Worm (Caenorhabditis elegans): ENCODE data around the gene ceh-31.

ceh-31 gene

ce11 chrX:3099832-3100231, 29.6 kb upstream of the ceh-31 start, which contains the start of gene sec-3:
Gene sec-3, minus strand, starts transcription at chrX:3099852.
- TF ChIP-seq fkh-6 (tag; optimal IDR thresholded peaks at IDR 0.05) (peak; percentile 6), K09A11.1 (tag; optimal IDR thresholded peaks at IDR 0.05; ENCODE audit: insufficient read depth) (no peak), ama-1 (optimal IDR thresholded peaks at IDR 0.05) (no peak), pag-3 (tag; optimal IDR thresholded peaks at IDR 0.05; ENCODE audit: borderline replicate concordance) (no peak), sox-2 (GFP tag; IDR thresholded peaks at IDR 0.05) (peak; percentile 42; the same call in 1 of the 2 replicates), ceh-18 (tag; optimal IDR thresholded peaks at IDR 0.05) (peak; percentile 67), unc-55 (GFP tag; optimal IDR thresholded peaks at IDR 0.05) (peak; percentile 7), C38D4.7 (GFP tag; optimal IDR thresholded peaks at IDR 0.05) (peak; percentile 48), ceh-19 (GFP tag; optimal IDR thresholded peaks at IDR 0.05) (peak; percentile 69), ets-4 (tag; optimal IDR thresholded peaks at IDR 0.05) (peak; percentile 27), unc-3 (GFP tag; conservative IDR thresholded peaks at IDR 0.05) (no peak), unc-3 (tag; optimal IDR thresholded peaks at IDR 0.05) (peak; percentile 38), hlh-15 (tag; optimal IDR thresholded peaks at IDR 0.05) (no peak), dve-1 (tag; optimal IDR thresholded peaks at IDR 0.05) (peak; percentile 29), nhr-232 (tag; optimal IDR thresholded peaks at IDR 0.05) (no peak), elt-4 (tag; optimal IDR thresholded peaks at IDR 0.05) (no peak), sdc-2 (tag; optimal IDR thresholded peaks at IDR 0.05) (peak; percentile 77), hlh-13 (GFP tag; optimal IDR thresholded peaks at IDR 0.05) (no peak), pax-1 (tag; optimal IDR thresholded peaks at IDR 0.05) (no peak), npax-4 (tag; optimal IDR thresholded peaks at IDR 0.05) (no peak), tbx-7 (tag; optimal IDR thresholded peaks at IDR 0.05) (no peak), fax-1 (tag; optimal IDR thresholded peaks at IDR 0.05) (peak; percentile 18), unc-42 (tag; optimal IDR thresholded peaks at IDR 0.05) (peak; percentile 64), mec-3 (tag; optimal IDR thresholded peaks at IDR 0.05; ENCODE audit: borderline replicate concordance) (no peak), elt-2 (tag; optimal IDR thresholded peaks at IDR 0.05) (peak; percentile 63), pros-1 (tag; optimal IDR thresholded peaks at IDR 0.05) (no peak), ceh-22 (tag; optimal IDR thresholded peaks at IDR 0.05) (no peak), Y22D7AL.16 (tag; optimal IDR thresholded peaks at IDR 0.05) (peak; percentile 43), ceh-34 (tag; optimal IDR thresholded peaks at IDR 0.05) (peak; percentile 76), hlh-8 (tag; optimal IDR thresholded peaks at IDR 0.05) (peak; percentile 46), pqm-1 (tag; optimal IDR thresholded peaks at IDR 0.05) (no peak), dmd-4 (tag; optimal IDR thresholded peaks at IDR 0.05; ENCODE audit: borderline replicate concordance) (peak; percentile 21), ceh-14 (tag; optimal IDR thresholded peaks at IDR 0.05) (peak; percentile 53), nhr-11 (tag; optimal IDR thresholded peaks at IDR 0.05) (no peak), rnt-1 (tag; optimal IDR thresholded peaks at IDR 0.05) (peak; percentile 43), ttx-3 (tag; optimal IDR thresholded peaks at IDR 0.05) (no peak), gmeb-2 (tag; optimal IDR thresholded peaks at IDR 0.05) (peak; percentile 37), madf-2 (tag; optimal IDR thresholded peaks at IDR 0.05) (peak; percentile 53), unc-86 (tag; optimal IDR thresholded peaks at IDR 0.05) (peak; percentile 47), ceh-31 (tag; optimal IDR thresholded peaks at IDR 0.05) (peak; percentile 79), ztf-16 (tag; optimal IDR thresholded peaks at IDR 0.05) (peak; percentile 68), ceh-24 (tag; optimal IDR thresholded peaks at IDR 0.05) (no peak), ceh-45 (GFP tag; IDR thresholded peaks at IDR 0.05) (0 out of 2 replicates have a peak, but pooled peaks have one; percentile 54), ceh-2 (tag; optimal IDR thresholded peaks at IDR 0.05) (peak; percentile 31), lim-6 (tag; optimal IDR thresholded peaks at IDR 0.05) (no peak), K02D7.2 (tag; optimal IDR thresholded peaks at IDR 0.05) (no peak), che-1 (tag; optimal IDR thresholded peaks at IDR 0.05) (peak; percentile 36), ref-2 (tag; optimal IDR thresholded peaks at IDR 0.05) (peak; percentile 65), syd-9 (tag; optimal IDR thresholded peaks at IDR 0.05) (peak; percentile 28), ceh-9 (tag; optimal IDR thresholded peaks at IDR 0.05) (no peak), hlh-6 (tag; optimal IDR thresholded peaks at IDR 0.05) (no peak), C08G9.2 (tag; optimal IDR thresholded peaks at IDR 0.05) (no peak), ceh-6 (GFP tag; optimal IDR thresholded peaks at IDR 0.05) (no peak), sox-4 (tag; optimal IDR thresholded peaks at IDR 0.05) (peak; percentile 21)
